ENCODE assay signal across 7 worm cellular contexts in the genomic region with DNA sequence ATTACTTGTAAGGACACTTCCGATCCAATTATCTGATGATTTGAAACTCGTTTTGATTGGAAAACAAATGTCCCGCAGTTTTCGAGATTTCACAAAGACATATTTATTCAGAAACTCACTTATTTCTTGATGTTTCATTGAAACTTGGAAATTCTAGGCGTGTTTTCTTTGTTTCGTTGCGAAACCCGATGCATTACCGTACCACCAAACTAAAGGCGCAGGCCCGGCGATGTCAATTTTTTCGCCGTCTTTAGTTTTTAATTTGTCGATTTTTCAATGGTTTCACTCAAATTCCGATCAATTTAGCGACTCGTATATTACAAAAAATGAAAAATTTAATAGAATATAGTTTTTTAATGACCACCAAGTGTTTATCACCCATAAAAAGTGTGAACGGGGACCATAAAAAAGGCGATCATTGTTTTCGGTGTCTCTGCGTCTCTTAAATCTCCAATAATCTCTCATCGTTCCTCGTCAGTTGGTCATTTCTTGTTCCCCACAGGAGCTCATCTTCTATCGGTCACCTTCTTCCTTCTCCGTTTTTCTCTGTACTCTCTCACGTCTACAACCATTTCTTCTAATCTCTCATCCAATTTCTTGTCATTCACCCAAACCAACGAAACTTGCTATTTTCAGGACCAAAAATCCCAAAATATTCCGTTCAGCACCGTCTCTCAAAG.
TF ChIP-seq lines count a peak whose summit lies in the region.

Gene clr-1 (plus strand): TSS at position 630 of the 680 bp plus-strand sequence.

TF ChIP-seq in whole organism, L1 larva, 84 proteins besides CTCF, POLR2A, EP300 and RAD21 (continues in another document):
- peak; percentile 39 for TF ChIP-seq rnt-1 (tag; optimal IDR thresholded peaks at IDR 0.05; lab: Kevin White, UChicago)
- no peak for TF ChIP-seq nhr-47 (tag; optimal IDR thresholded peaks at IDR 0.05; lab: Kevin White, UChicago)
- TF ChIP-seq nhr-71 (tag; optimal IDR thresholded peaks at IDR 0.05; lab: Kevin White, UChicago), result no peak
- TF ChIP-seq nhr-12 (tag; optimal IDR thresholded peaks at IDR 0.05; lab: Kevin White, UChicago), result no peak
- no peak for TF ChIP-seq ceh-63 (GFP tag; optimal IDR thresholded peaks at IDR 0.05; lab: Kevin White, UChicago)
- TF ChIP-seq sptf-1 (tag; optimal IDR thresholded peaks at IDR 0.05; lab: Kevin White, UChicago), result no peak
- peak; percentile 8 for TF ChIP-seq nhr-85 (tag; lab: Kevin White, UChicago)
- no peak for TF ChIP-seq mdl-1 (tag; optimal IDR thresholded peaks at IDR 0.05; lab: Kevin White, UChicago)
- TF ChIP-seq aly-2 (tag; optimal IDR thresholded peaks at IDR 0.05; lab: Kevin White, UChicago), result no peak
- peak; percentile 20 for TF ChIP-seq lin-14 (GFP tag; optimal IDR thresholded peaks at IDR 0.05; lab: Kevin White, UChicago)
- TF ChIP-seq egl-27 (tag; optimal IDR thresholded peaks at IDR 0.05; lab: Kevin White, UChicago), result no peak

TF ChIP-seq in whole organism, L2 larva, 48 proteins besides CTCF, POLR2A, EP300 and RAD21:
- TF ChIP-seq ztf-1 (GFP tag; conservative IDR thresholded peaks at IDR 0.05; lab: Robert Waterston, UW), result no peak
- TF ChIP-seq blmp-1 (tag; optimal IDR thresholded peaks at IDR 0.05; lab: Kevin White, UChicago; ENCODE audit: insufficient read depth), result no peak
- TF ChIP-seq F13H6.1 (tag; optimal IDR thresholded peaks at IDR 0.05; lab: Kevin White, UChicago), result peak; percentile 13

TF ChIP-seq in whole organism, L3 larva, 47 proteins besides CTCF, POLR2A, EP300 and RAD21:
- TF ChIP-seq ama-1 (optimal IDR thresholded peaks at IDR 0.05; lab: Kevin White, UChicago) (no peak), elt-3 (tag; optimal IDR thresholded peaks at IDR 0.05; lab: Kevin White, UChicago) (no peak), nfya-1 (tag; optimal IDR thresholded peaks at IDR 0.05; lab: Kevin White, UChicago; ENCODE audit: insufficient read depth) (peak; percentile 7)

TF ChIP-seq in whole organism, L4 larva, 104 proteins besides CTCF, POLR2A, EP300 and RAD21 (continues in another document):
- no peak for TF ChIP-seq egl-43 (GFP tag; IDR thresholded peaks at IDR 0.05; lab: Robert Waterston, UW)
- TF ChIP-seq F10B5.3 (tag; optimal IDR thresholded peaks at IDR 0.05; lab: Kevin White, UChicago), result no peak
- 0 out of 2 replicates have a peak, but pooled peaks have one; percentile 32 for TF ChIP-seq php-3 (GFP tag; IDR thresholded peaks at IDR 0.05; lab: Robert Waterston, UW)
- no peak for TF ChIP-seq snpc-1.2 (GFP tag; IDR thresholded peaks at IDR 0.05; lab: Robert Waterston, UW)
- TF ChIP-seq F44E2.7 (GFP tag; IDR thresholded peaks at IDR 0.05; lab: Robert Waterston, UW), result no peak
- TF ChIP-seq Y75B8A.6 (GFP tag; IDR thresholded peaks at IDR 0.05; lab: Robert Waterston, UW), result no peak
- TF ChIP-seq zip-2 (tag; optimal IDR thresholded peaks at IDR 0.05; lab: Kevin White, UChicago), result no peak
- TF ChIP-seq fkh-10 (GFP tag; optimal IDR thresholded peaks at IDR 0.05; lab: Kevin White, UChicago), result no peak
- TF ChIP-seq nhr-111 (GFP tag; optimal IDR thresholded peaks at IDR 0.05; lab: Kevin White, UChicago), result no peak
- TF ChIP-seq hlh-11 (tag; optimal IDR thresholded peaks at IDR 0.05; lab: Kevin White, UChicago), result no peak
- TF ChIP-seq dmd-8 (GFP tag; IDR thresholded peaks at IDR 0.05; lab: Robert Waterston, UW), result no peak
- no peak for TF ChIP-seq nhr-42 (GFP tag; IDR thresholded peaks at IDR 0.05; lab: Robert Waterston, UW)
- no peak for TF ChIP-seq mes-2 (tag; optimal IDR thresholded peaks at IDR 0.05; lab: Kevin White, UChicago; ENCODE audit: poor library complexity, severe bottlenecking)
- no peak for TF ChIP-seq nhr-11 (tag; optimal IDR thresholded peaks at IDR 0.05; lab: Kevin White, UChicago)
- TF ChIP-seq snpc-4 (tag; optimal IDR thresholded peaks at IDR 0.05; lab: Kevin White, UChicago), result no peak
- TF ChIP-seq lim-7 (GFP tag; IDR thresholded peaks at IDR 0.05; lab: Robert Waterston, UW), result no peak

TF ChIP-seq in whole organism, late embryonic, 69 proteins besides CTCF, POLR2A, EP300 and RAD21:
- TF ChIP-seq pat-9 (tag; optimal IDR thresholded peaks at IDR 0.05; lab: Kevin White, UChicago), result no peak
- TF ChIP-seq ahr-1 (tag; optimal IDR thresholded peaks at IDR 0.05; lab: Kevin White, UChicago), result no peak
- peak; percentile 48 for TF ChIP-seq unc-55 (GFP tag; optimal IDR thresholded peaks at IDR 0.05; lab: Kevin White, UChicago)

TF ChIP-seq in whole organism, mixed stage, embryonic, 35 proteins besides CTCF, POLR2A, EP300 and RAD21:
- TF ChIP-seq hlh-1 (tag; optimal IDR thresholded peaks at IDR 0.05; lab: Kevin White, UChicago), result peak; percentile 74
- no peak for TF ChIP-seq mab-5 (tag; optimal IDR thresholded peaks at IDR 0.05; lab: Kevin White, UChicago)
- peak; percentile 27 for TF ChIP-seq unc-120 (tag; optimal IDR thresholded peaks at IDR 0.05; lab: Kevin White, UChicago; ENCODE audit: poor library complexity, severe bottlenecking)

TF ChIP-seq in whole organism, young adult, 124 proteins besides CTCF, POLR2A, EP300 and RAD21:
- TF ChIP-seq Y53G8AR.9 (GFP tag; conservative IDR thresholded peaks at IDR 0.05; lab: Robert Waterston, UW) (no peak), lsl-1 (GFP tag; optimal IDR thresholded peaks at IDR 0.05; lab: Kevin White, UChicago) (peak; percentile 94), D2030.7 (GFP tag; IDR thresholded peaks at IDR 0.05; lab: Robert Waterston, UW) (peak; percentile 28; the same call in 1 of the 2 replicates), let-607 (tag; optimal IDR thresholded peaks at IDR 0.05; lab: Kevin White, UChicago) (no peak), unc-62 (GFP tag; optimal IDR thresholded peaks at IDR 0.05; lab: Kevin White, UChicago) (no peak), F33H1.4 (GFP tag; IDR thresholded peaks at IDR 0.05; lab: Robert Waterston, UW) (peak; percentile 89), dox-1 (GFP tag; IDR thresholded peaks at IDR 0.05; lab: Robert Waterston, UW) (no peak), ceh-91 (GFP tag; IDR thresholded peaks at IDR 0.05; lab: Robert Waterston, UW) (peak; percentile 79), bed-1 (GFP tag; IDR thresholded peaks at IDR 0.05; lab: Robert Waterston, UW) (no peak), madf-6 (GFP tag; IDR thresholded peaks at IDR 0.05; lab: Robert Waterston, UW) (peak; percentile 94), lin-54 (GFP tag; optimal IDR thresholded peaks at IDR 0.05; lab: Kevin White, UChicago) (peak; percentile 9), B0336.3 (GFP tag; IDR thresholded peaks at IDR 0.05; lab: Robert Waterston, UW) (no peak), chd-7 (tag; optimal IDR thresholded peaks at IDR 0.05; lab: Kevin White, UChicago) (no peak), dpff-1 (tag; optimal IDR thresholded peaks at IDR 0.05; lab: Kevin White, UChicago) (no peak), lag-1 (GFP tag; IDR thresholded peaks at IDR 0.05; lab: Robert Waterston, UW) (no peak), snpc-1.3 (tag; optimal IDR thresholded peaks at IDR 0.05; lab: Kevin White, UChicago; ENCODE audit: insufficient read depth) (peak; percentile 24), madf-8 (GFP tag; conservative IDR thresholded peaks at IDR 0.05; lab: Robert Waterston, UW) (peak; percentile 92), ceh-100 (GFP tag; IDR thresholded peaks at IDR 0.05; lab: Robert Waterston, UW) (no peak), ekl-4 (GFP tag; IDR thresholded peaks at IDR 0.05; lab: Robert Waterston, UW) (no peak), efl-1 (GFP tag; optimal IDR thresholded peaks at IDR 0.05; lab: Kevin White, UChicago) (peak; percentile 6), hmg-1.2 (GFP tag; IDR thresholded peaks at IDR 0.05; lab: Robert Waterston, UW) (peak; percentile 49; the same call in 1 of the 2 replicates), Y56A3A.18 (GFP tag; IDR thresholded peaks at IDR 0.05; lab: Robert Waterston, UW) (no peak), xnd-1 (tag; optimal IDR thresholded peaks at IDR 0.05; lab: Kevin White, UChicago) (peak; percentile 89)
TF ChIP-seq in whole organism, young adult: peak in this region for 11.
